Worm (Caenorhabditis elegans) whole organism, young adult: Measurements from ENCODE around the gene anmt-1.

ENCODE experiments used
- B0261.1 ChIP-seq: sonication (generic microtip); optimal IDR thresholded peaks from 2 replicates; lab custom pipeline; 2016; ENCODE audit warnings: mild to moderate bottlenecking, missing genetic modification characterization, moderate library complexity, missing compliant biosample characterization
- C17E4.6 ChIP-seq: fragments of 200-800 bp; sonication (Bioruptor generic); IDR thresholded peaks from 2 replicates; pipeline ENCODE4 v1.3.6; 2022; ENCODE audit warnings: missing genetic modification reagents, missing genetic modification characterization, missing compliant biosample characterization
- D2030.7 ChIP-seq: fragments of 200-800 bp; sonication (Bioruptor generic); IDR thresholded peaks from 2 replicates; pipeline ENCODE4 v1.3.6; 2022; ENCODE audit warnings: missing genetic modification reagents, missing genetic modification characterization, missing compliant biosample characterization
- F23B12.7 ChIP-seq: sonication (generic microtip); optimal IDR thresholded peaks from 2 replicates; lab custom pipeline; 2017; ENCODE audit warnings: missing genetic modification characterization, mild to moderate bottlenecking, missing compliant biosample characterization, antibody characterized with exemption, moderate library complexity; ENCODE audit not compliant: insufficient read depth
- F33H1.4 ChIP-seq: fragments of 200-800 bp; sonication (Bioruptor generic); IDR thresholded peaks from 2 replicates; pipeline ENCODE4 v1.3.6; 2022; ENCODE audit warnings: missing genetic modification reagents, missing genetic modification characterization, missing compliant biosample characterization
- F49E8.2 ChIP-seq: sonication (generic microtip); optimal IDR thresholded peaks from 3 replicates; lab custom pipeline; 2017; ENCODE audit warnings: missing genetic modification characterization, mild to moderate bottlenecking, missing compliant biosample characterization, antibody characterized with exemption, moderate library complexity; ENCODE audit not compliant: insufficient read depth
- F57A8.1 ChIP-seq: fragments of 200-800 bp; sonication (Bioruptor generic); optimal IDR thresholded peaks from 2 replicates; lab custom pipeline; 2018; ENCODE audit warnings: mild to moderate bottlenecking, missing genetic modification characterization, moderate library complexity, missing compliant biosample characterization
- T07F8.4 ChIP-seq: sonication (generic microtip); optimal IDR thresholded peaks from 2 replicates; lab custom pipeline; 2016; ENCODE audit warnings: mild to moderate bottlenecking, missing genetic modification characterization, moderate library complexity, missing compliant biosample characterization
- Y56A3A.18 ChIP-seq: fragments of 200-800 bp; sonication (Bioruptor generic); IDR thresholded peaks from 2 replicates; pipeline ENCODE4 v1.3.6; 2022; ENCODE audit warnings: missing genetic modification reagents, missing genetic modification characterization, missing compliant biosample characterization
- ZK185.1 ChIP-seq: sonication (generic microtip); optimal IDR thresholded peaks from 2 replicates; lab custom pipeline; 2016; ENCODE audit warnings: mild to moderate bottlenecking, missing genetic modification characterization, missing compliant biosample characterization; ENCODE audit not compliant: poor library complexity, severe bottlenecking
- ama-1 ChIP-seq, 3 experiments: fragments of 150-350 bp in 1 of 3; sonication (generic microtip) in 2 of 3; optimal IDR thresholded peaks; 2 replicates each; lab custom pipeline; 2014 to 2018; ENCODE audit warnings: missing biosample characterization in 2 of 3, missing genetic modification characterization in 2 of 3, missing genetic modification reagents in 2 of 3
- aptf-2 ChIP-seq: fragments of 200-800 bp; sonication (Bioruptor generic); conservative IDR thresholded peaks from 2 replicates; pipeline ENCODE4 v1.3.6; 2022; ENCODE audit warnings: missing genetic modification reagents, missing genetic modification characterization, missing compliant biosample characterization
- aptf-3 ChIP-seq: fragments of 200-800 bp; sonication (Bioruptor generic); IDR thresholded peaks from 2 replicates; pipeline ENCODE4 v1.3.6; 2022; ENCODE audit warnings: missing genetic modification characterization, missing compliant biosample characterization
- athp-1 ChIP-seq: sonication (generic microtip); optimal IDR thresholded peaks from 2 replicates; lab custom pipeline; 2017; ENCODE audit warnings: mild to moderate bottlenecking, missing genetic modification characterization, missing compliant biosample characterization
- ceh-27 ChIP-seq: fragments of 200-800 bp; sonication (Bioruptor generic); optimal IDR thresholded peaks from 2 replicates; lab custom pipeline; 2018; ENCODE audit warnings: mild to moderate bottlenecking, missing genetic modification characterization, moderate library complexity, missing compliant biosample characterization
- dpff-1 ChIP-seq: sonication (generic microtip); optimal IDR thresholded peaks from 2 replicates; lab custom pipeline; 2017; ENCODE audit warnings: mild to moderate bottlenecking, missing genetic modification characterization, missing compliant biosample characterization
- him-1 ChIP-seq: sonication (generic microtip); optimal IDR thresholded peaks from 2 replicates; lab custom pipeline; 2016; ENCODE audit warnings: missing genotype, missing genetic modification reagents, missing genetic modification characterization, missing compliant biosample characterization
- let-607 ChIP-seq, 2 experiments: fragments of 200-800 bp in 1 of 2; sonication (Bioruptor generic) in 1 of 2; sonication (generic microtip) in 1 of 2; optimal IDR thresholded peaks; 2 replicates each; lab custom pipeline; 2016 to 2018; ENCODE audit warnings: mild to moderate bottlenecking in 2 of 2, missing compliant biosample characterization in 2 of 2, missing genetic modification characterization in 2 of 2, moderate library complexity in 2 of 2, missing genotype in 1 of 2
- lin-26 ChIP-seq: fragments of 200-800 bp; sonication (Bioruptor generic); IDR thresholded peaks from 2 replicates; pipeline ENCODE4 v1.3.6; 2022; ENCODE audit warnings: missing genetic modification reagents, missing genetic modification characterization, missing compliant biosample characterization
- lin-54 ChIP-seq: fragments of 200-800 bp; sonication (Bioruptor generic); optimal IDR thresholded peaks from 2 replicates; lab custom pipeline; 2018; ENCODE audit warnings: mild to moderate bottlenecking, missing genetic modification characterization, missing compliant biosample characterization
- lir-1 ChIP-seq: fragments of 200-800 bp; sonication (Bioruptor generic); conservative IDR thresholded peaks from 2 replicates; pipeline ENCODE4 v1.3.6; 2022; ENCODE audit warnings: missing genetic modification reagents, missing genetic modification characterization, missing compliant biosample characterization
- lsl-1 ChIP-seq: fragments of 200-800 bp; sonication (Bioruptor generic); optimal IDR thresholded peaks from 2 replicates; lab custom pipeline; 2018; ENCODE audit warnings: mild to moderate bottlenecking, missing genetic modification characterization, moderate library complexity, missing compliant biosample characterization
- lsy-27 ChIP-seq: sonication (generic microtip); optimal IDR thresholded peaks from 2 replicates; lab custom pipeline; 2017; ENCODE audit warnings: missing genetic modification characterization, mild to moderate bottlenecking, missing compliant biosample characterization, antibody characterized with exemption, missing genotype, borderline replicate concordance; ENCODE audit not compliant: insufficient read depth
- madf-10 ChIP-seq: sonication (generic microtip); optimal IDR thresholded peaks from 2 replicates; lab custom pipeline; 2016; ENCODE audit warnings: mild to moderate bottlenecking, missing genetic modification characterization, missing compliant biosample characterization
- madf-6 ChIP-seq: fragments of 200-800 bp; sonication (Bioruptor generic); IDR thresholded peaks from 2 replicates; pipeline ENCODE4 v1.3.6; 2022; ENCODE audit warnings: missing genetic modification reagents, missing genetic modification characterization, missing compliant biosample characterization
- mes-4 ChIP-seq: sonication (generic microtip); optimal IDR thresholded peaks from 2 replicates; lab custom pipeline; 2016; ENCODE audit warnings: missing genotype, missing genetic modification characterization, missing compliant biosample characterization
- mxl-1 ChIP-seq: sonication (generic microtip); optimal IDR thresholded peaks from 2 replicates; lab custom pipeline; 2016; ENCODE audit warnings: missing genetic modification characterization, missing compliant biosample characterization
- nhr-27 ChIP-seq: fragments of 200-800 bp; sonication (Bioruptor generic); optimal IDR thresholded peaks from 2 replicates; lab custom pipeline; 2018; ENCODE audit warnings: mild to moderate bottlenecking, missing genetic modification characterization, moderate library complexity, missing compliant biosample characterization
- nhr-80 ChIP-seq: sonication (generic microtip); optimal IDR thresholded peaks from 2 replicates; lab custom pipeline; 2016; ENCODE audit warnings: missing genetic modification characterization, missing compliant biosample characterization
- pbrm-1 ChIP-seq: fragments of 200-800 bp; sonication (Bioruptor generic); IDR thresholded peaks from 2 replicates; pipeline ENCODE4 v1.3.6; 2022; ENCODE audit warnings: missing genetic modification reagents, missing genetic modification characterization, missing compliant biosample characterization
- repo-1 ChIP-seq: sonication (generic microtip); optimal IDR thresholded peaks from 2 replicates; lab custom pipeline; 2017; ENCODE audit warnings: mild to moderate bottlenecking, missing genetic modification characterization, missing compliant biosample characterization
- snpc-1.3 ChIP-seq: sonication (generic microtip); optimal IDR thresholded peaks from 2 replicates; lab custom pipeline; 2017; ENCODE audit warnings: missing genetic modification characterization, mild to moderate bottlenecking, missing compliant biosample characterization, antibody characterized with exemption, moderate library complexity, missing genotype, missing genetic modification reagents; ENCODE audit not compliant: insufficient read depth
- snpc-3.4 ChIP-seq: sonication (generic microtip); optimal IDR thresholded peaks from 2 replicates; lab custom pipeline; 2017; ENCODE audit warnings: missing genetic modification characterization, mild to moderate bottlenecking, missing compliant biosample characterization, antibody characterized with exemption, moderate library complexity, missing genotype, missing genetic modification reagents
- snpc-4 ChIP-seq, 5 experiments: fragments of 150-350 bp in 1 of 5; sonication (generic microtip) in 4 of 5; optimal IDR thresholded peaks; 2 replicates each; lab custom pipeline; 2014 to 2018; ENCODE audit warnings: missing genetic modification characterization in 5 of 5, missing biosample characterization in 3 of 5, antibody characterized with exemption in 2 of 5, mild to moderate bottlenecking in 2 of 5, missing compliant biosample characterization in 2 of 5, missing genotype in 2 of 5, moderate library complexity in 2 of 5, missing genetic modification reagents in 1 of 5
- sptf-2 ChIP-seq: fragments of 200-800 bp; sonication (Bioruptor generic); optimal IDR thresholded peaks from 2 replicates; lab custom pipeline; 2018; ENCODE audit warnings: mild to moderate bottlenecking, missing genetic modification characterization, missing compliant biosample characterization
- tbp1 ChIP-seq: fragments of 200-800 bp; sonication (Bioruptor generic); optimal IDR thresholded peaks from 2 replicates; lab custom pipeline; 2018; ENCODE audit warnings: mild to moderate bottlenecking, missing genetic modification characterization, missing compliant biosample characterization
- ztf-25 ChIP-seq: fragments of 200-800 bp; sonication (Bioruptor generic); IDR thresholded peaks from 2 replicates; pipeline ENCODE4 v1.3.6; 2022; ENCODE audit warnings: missing genetic modification reagents, missing genetic modification characterization, missing compliant biosample characterization
- ztf-28 ChIP-seq: fragments of 200-800 bp; sonication (Bioruptor generic); IDR thresholded peaks from 2 replicates; pipeline ENCODE4 v1.3.6; 2022; ENCODE audit warnings: missing genetic modification reagents, missing genetic modification characterization, missing compliant biosample characterization
- ztf-6 ChIP-seq: fragments of 200-800 bp; sonication (Bioruptor generic); IDR thresholded peaks from 2 replicates; pipeline ENCODE4 v1.3.6; 2022; ENCODE audit warnings: missing genetic modification reagents, missing genetic modification characterization, missing compliant biosample characterization

Gene anmt-1

ce11 chrIII:8639188-8639795 is 45.3 kb upstream of the anmt-1 start, which contains the start of gene fip-1 (continued):
- TF ChIP-seq ama-1 (optimal IDR thresholded peaks at IDR 0.05; lab: Kevin White, UChicago) = no peak
- peak in 1 of 2 experiments; percentile 87 for TF ChIP-seq ama-1 (GFP tag; optimal IDR thresholded peaks at IDR 0.05; lab: Kevin White, UChicago)
- peak; percentile 57 for TF ChIP-seq madf-10
- peak; percentile 27; the same call in 1 of the 2 replicates for TF ChIP-seq F33H1.4 (GFP tag; lab: Robert Waterston, UW)
- peak; percentile 52 for TF ChIP-seq nhr-27 (tag; lab: Kevin White, UChicago)
- no peak for TF ChIP-seq C17E4.6 (GFP tag; lab: Robert Waterston, UW)
- 0 out of 2 replicates have a peak, but pooled peaks have one; percentile 62 for TF ChIP-seq ztf-25
- peak; percentile 92 for TF ChIP-seq lin-26 (GFP tag; lab: Robert Waterston, UW)
- TF ChIP-seq repo-1 (tag; lab: Kevin White, UChicago) = peak; percentile 61
- peak; percentile 32 for TF ChIP-seq T07F8.4 (tag; lab: Kevin White, UChicago)
- TF ChIP-seq lin-54 = peak; percentile 60
- TF ChIP-seq lsl-1 = peak; percentile 50
- 0 out of 2 replicates have a peak, but pooled peaks have one; percentile 28 for TF ChIP-seq ztf-28 (GFP tag; lab: Robert Waterston, UW)
- TF ChIP-seq aptf-3 (GFP tag; lab: Robert Waterston, UW) = 0 out of 2 replicates have a peak, but pooled peaks have one; percentile 70
- TF ChIP-seq B0261.1 (tag; lab: Kevin White, UChicago) = peak; percentile 72
- TF ChIP-seq nhr-80 (tag; lab: Kevin White, UChicago) = peak; percentile 19
- TF ChIP-seq tbp1 (GFP tag; lab: Kevin White, UChicago) = peak; percentile 96
- TF ChIP-seq ztf-6 (GFP tag; lab: Robert Waterston, UW) = 0 out of 2 replicates have a peak, but pooled peaks have one; percentile 11
- TF ChIP-seq athp-1 (tag; lab: Kevin White, UChicago) = peak; percentile 79
- TF ChIP-seq let-607 (tag; optimal IDR thresholded peaks at IDR 0.05; lab: Kevin White, UChicago) = peak in 1 of 2 experiments; percentile 16
- TF ChIP-seq mes-4 (tag; lab: Kevin White, UChicago) = peak; percentile 53
- no peak for TF ChIP-seq F57A8.1 (GFP tag; lab: Kevin White, UChicago)
- peak; percentile 76 for TF ChIP-seq D2030.7 (GFP tag; lab: Robert Waterston, UW)
- TF ChIP-seq F23B12.7 (tag; lab: Kevin White, UChicago) = peak; percentile 59
- TF ChIP-seq lir-1 (GFP tag; lab: Robert Waterston, UW) = no peak
- TF ChIP-seq snpc-4 (GFP tag; optimal IDR thresholded peaks at IDR 0.05; lab: Kevin White, UChicago) = peak; percentile 38
- TF ChIP-seq snpc-4 (tag; optimal IDR thresholded peaks at IDR 0.05; lab: Kevin White, UChicago) = peak in 3 of 4 experiments; percentile 27 to 56 (median 42)
- TF ChIP-seq him-1 = peak; percentile 77
- TF ChIP-seq dpff-1 (tag; lab: Kevin White, UChicago) = no peak
- TF ChIP-seq ceh-27 = peak; percentile 39
- peak; percentile 66 for TF ChIP-seq pbrm-1
- TF ChIP-seq mxl-1 (tag; lab: Kevin White, UChicago) = peak; percentile 71
- TF ChIP-seq lsy-27 (tag; lab: Kevin White, UChicago) = no peak
- peak; percentile 62 for TF ChIP-seq F49E8.2
- peak; percentile 68; the same call in 1 of the 2 replicates for TF ChIP-seq madf-6 (GFP tag; lab: Robert Waterston, UW)
- TF ChIP-seq sptf-2 (GFP tag; lab: Kevin White, UChicago) = peak; percentile 3
- peak; percentile 66 for TF ChIP-seq snpc-1.3 (tag; lab: Kevin White, UChicago)
- TF ChIP-seq aptf-2 = no peak
- peak; percentile 58 for TF ChIP-seq snpc-3.4
- TF ChIP-seq ZK185.1 (tag; lab: Kevin White, UChicago) = peak; percentile 49
- peak; percentile 71; the same call in 1 of the 2 replicates for TF ChIP-seq Y56A3A.18 (GFP tag; lab: Robert Waterston, UW)
